Worm (Caenorhabditis elegans): ENCODE data around the gene Y55F3BR.2.

DNA sequence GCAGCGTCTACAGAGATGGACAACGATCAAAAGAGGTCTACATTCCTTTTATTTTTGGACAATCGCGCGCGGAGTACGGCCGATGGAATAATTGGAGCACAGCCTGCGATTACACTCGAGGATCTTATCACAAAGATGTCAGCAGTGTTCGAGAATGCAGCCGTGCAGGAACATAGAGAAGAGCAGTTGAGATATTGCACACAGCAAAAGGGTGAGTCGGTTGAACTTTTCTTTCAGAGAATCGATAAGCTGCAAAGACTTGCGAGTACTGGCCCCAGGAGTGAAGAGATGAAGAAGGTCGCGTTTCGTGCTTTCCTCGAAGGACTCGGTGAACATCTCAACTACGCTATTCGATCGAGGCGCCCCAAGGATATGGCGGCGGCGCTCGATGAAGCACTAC, 56.1 kb downstream of the Y55F3BR.2 start:
- TF ChIP-seq nfya-1 (tag; optimal IDR thresholded peaks at IDR 0.05), result no peak
- TF ChIP-seq dmd-4 (tag; optimal IDR thresholded peaks at IDR 0.05; ENCODE audit: borderline replicate concordance), result no peak
- no peak for TF ChIP-seq fkh-10 (GFP tag; optimal IDR thresholded peaks at IDR 0.05)

Data from whole organism, late embryonic.